Worm (Caenorhabditis elegans): ENCODE measurements around the gene isp-1.

isp-1 gene

DNA sequence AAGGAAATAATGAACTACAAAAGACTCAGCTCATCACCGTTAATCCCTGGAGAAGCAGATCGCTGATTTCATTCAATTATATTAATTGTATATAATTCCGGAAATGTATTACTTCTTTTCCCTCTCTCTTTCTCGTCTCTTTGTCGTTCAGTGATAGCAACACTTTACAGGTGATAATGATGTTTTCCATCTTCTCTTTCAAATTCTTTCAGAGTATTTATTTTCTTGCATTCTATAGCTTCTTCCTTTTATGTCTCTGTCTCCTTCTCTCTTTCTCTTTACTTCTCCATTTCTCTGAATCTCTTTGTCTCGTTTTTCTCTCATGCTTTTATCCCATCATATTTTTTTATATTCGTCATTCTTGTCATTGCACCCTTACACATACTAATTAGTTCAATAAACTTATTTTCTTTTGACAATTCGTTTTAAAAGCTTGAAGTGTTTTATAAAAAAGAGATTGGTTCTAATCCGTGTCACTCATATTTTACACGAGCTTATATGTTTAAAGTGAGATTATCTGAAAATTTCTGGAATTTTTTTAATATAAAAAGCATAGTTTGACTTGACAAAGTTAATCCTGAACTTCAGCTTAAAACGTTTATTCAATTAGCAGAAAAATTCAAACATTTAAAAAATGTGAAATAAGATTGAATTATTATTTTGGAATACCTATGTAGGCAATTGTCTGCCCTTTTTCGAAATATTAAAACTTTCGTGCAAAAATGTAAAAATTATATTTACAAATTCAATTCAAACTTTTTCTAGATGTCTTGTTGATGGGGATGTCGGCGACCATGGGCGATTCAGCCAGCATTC lies 7.1 kb upstream of the isp-1 start, which contains the start of gene pmk-2:
pmk-2 (plus strand) TSS at position 766 of the 816 bp plus-strand sequence.
- no peak for TF ChIP-seq mep-1 (tag; optimal IDR thresholded peaks at IDR 0.05)
- peak; percentile 69 for TF ChIP-seq ces-1 (GFP tag; optimal IDR thresholded peaks at IDR 0.05)
- no peak for TF ChIP-seq ham-2 (GFP tag; optimal IDR thresholded peaks at IDR 0.05)
- no peak for TF ChIP-seq blmp-1 (tag; optimal IDR thresholded peaks at IDR 0.05)
- TF ChIP-seq lin-32 (GFP tag; optimal IDR thresholded peaks at IDR 0.05) = no peak

DNA sequence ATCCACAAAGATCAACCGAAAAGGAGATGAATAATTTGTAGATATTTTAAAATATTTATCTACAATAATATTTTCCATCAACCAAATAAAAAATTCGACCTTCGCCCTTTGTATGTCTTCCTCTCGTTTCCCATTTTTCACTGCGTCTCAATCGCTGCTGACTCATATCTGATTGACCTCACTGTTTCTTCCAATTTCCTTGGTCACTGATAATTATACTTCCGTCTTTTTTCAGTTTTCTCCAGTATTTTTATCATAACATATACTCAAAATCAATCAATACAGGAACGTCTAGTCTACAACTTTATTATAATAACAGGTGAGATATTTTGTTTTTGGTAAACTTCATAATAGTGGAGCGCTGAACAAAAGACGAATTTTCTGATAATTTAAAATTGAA lies 3.1 kb upstream of the isp-1 start, which contains the start of gene pmk-3:
pmk-3 (plus strand) TSS at position 236 of the 400 bp plus-strand sequence.
- no peak for TF ChIP-seq sptf-1 (tag; optimal IDR thresholded peaks at IDR 0.05)
- no peak for TF ChIP-seq drap-1 (GFP tag; optimal IDR thresholded peaks at IDR 0.05)
- no peak for TF ChIP-seq blmp-1 (tag; optimal IDR thresholded peaks at IDR 0.05)

DNA sequence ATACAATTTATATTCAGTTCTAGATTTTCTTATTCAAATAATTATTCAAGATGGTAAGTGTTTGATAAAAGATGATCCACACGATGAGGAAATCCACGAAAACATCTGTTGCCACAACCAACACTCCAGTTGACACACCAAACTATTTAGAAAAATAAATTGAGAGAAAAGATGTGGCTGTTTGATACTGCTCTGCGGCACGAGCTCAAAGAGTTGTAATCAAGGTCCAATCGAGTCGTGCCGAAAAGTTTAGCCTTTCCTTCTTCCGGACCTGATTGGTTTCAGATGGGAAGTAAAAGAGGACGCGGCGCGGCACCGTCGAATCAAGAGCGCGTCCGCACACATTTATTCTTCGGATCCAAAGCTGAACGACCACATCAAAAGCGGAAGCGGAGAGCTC lies 693 bp upstream of the isp-1 start:
- TF ChIP-seq mep-1 (tag; optimal IDR thresholded peaks at IDR 0.05) = no peak
- TF ChIP-seq M03D4.4 (tag; optimal IDR thresholded peaks at IDR 0.05) = no peak
- TF ChIP-seq bed-3 (GFP tag; optimal IDR thresholded peaks at IDR 0.05) = no peak

- TF ChIP-seq mab-5 (tag; optimal IDR thresholded peaks at IDR 0.05) (no peak), pha-4 (tag; optimal IDR thresholded peaks at IDR 0.05) (peak; percentile 70), nhr-28 (tag; optimal IDR thresholded peaks at IDR 0.05) (no peak), cnd-1 (tag; optimal IDR thresholded peaks at IDR 0.05) (no peak)
Observed at ce11 chrIV:8133536-8133935, 2.3 kb downstream of the isp-1 start, which contains the start of gene sph-1. Gene sph-1, minus strand, starts transcription at chrIV:8133558.

ce11 chrIV:8130131-8130611 lies 5.7 kb downstream of the isp-1 start, which contains the start of the genes ndub-11 and moc-3:
Gene ndub-11, minus strand, starts transcription at chrIV:8130231.
Gene moc-3, plus strand, starts transcription at chrIV:8130561.
- TF ChIP-seq drap-1 (GFP tag; optimal IDR thresholded peaks at IDR 0.05) (no peak), ceh-43 (GFP tag; optimal IDR thresholded peaks at IDR 0.05) (no peak), tbx-8 (GFP tag; optimal IDR thresholded peaks at IDR 0.05) (no peak), ztf-11 (tag; optimal IDR thresholded peaks at IDR 0.05) (no peak), nhr-12 (tag; optimal IDR thresholded peaks at IDR 0.05) (no peak), mep-1 (tag; optimal IDR thresholded peaks at IDR 0.05) (no peak), snpc-4 (tag; optimal IDR thresholded peaks at IDR 0.05) (no peak), mls-2 (tag; optimal IDR thresholded peaks at IDR 0.05) (no peak), sptf-1 (tag; optimal IDR thresholded peaks at IDR 0.05) (no peak), unc-62 (GFP tag; optimal IDR thresholded peaks at IDR 0.05) (no peak)

ce11 chrIV:8127430-8127829 lies 8.4 kb downstream of the isp-1 start:
- TF ChIP-seq sem-2 (GFP tag; optimal IDR thresholded peaks at IDR 0.05) (no peak), mls-2 (tag; optimal IDR thresholded peaks at IDR 0.05) (no peak)

DNA sequence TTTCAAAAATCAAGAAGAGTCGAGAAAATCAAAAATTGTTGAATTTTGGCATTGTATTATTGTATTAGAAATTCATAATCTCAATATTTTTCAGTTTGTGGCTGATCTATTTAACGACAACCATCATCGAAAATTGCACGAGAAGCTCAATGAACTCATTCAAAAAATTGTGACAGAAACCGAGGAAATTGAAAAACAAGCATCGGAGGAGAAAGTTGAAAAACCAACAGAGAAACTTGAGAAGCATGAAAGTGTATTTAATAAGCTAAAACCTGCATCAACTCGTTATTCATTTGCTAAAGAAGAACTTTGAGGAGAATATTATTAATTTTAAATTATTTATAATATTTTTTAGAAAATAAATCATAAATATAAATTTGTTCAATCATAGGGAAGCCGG lies 9.0 kb downstream of the isp-1 start, which contains the start of gene ceph-41:
ceph-41 (plus strand) TSS at position 301 of the 400 bp plus-strand sequence.
- TF ChIP-seq sptf-1 (tag; optimal IDR thresholded peaks at IDR 0.05) (no peak), bed-3 (GFP tag; optimal IDR thresholded peaks at IDR 0.05) (no peak), ceh-39 (tag; optimal IDR thresholded peaks at IDR 0.05) (no peak), pha-4 (tag; optimal IDR thresholded peaks at IDR 0.05) (no peak), elt-1 (tag; optimal IDR thresholded peaks at IDR 0.05; ENCODE audit: borderline replicate concordance, insufficient read depth) (no peak), lsy-2 (tag; optimal IDR thresholded peaks at IDR 0.05) (no peak), zip-8 (tag; optimal IDR thresholded peaks at IDR 0.05) (no peak), blmp-1 (tag; optimal IDR thresholded peaks at IDR 0.05) (no peak), nhr-28 (tag; optimal IDR thresholded peaks at IDR 0.05) (no peak), tbx-8 (GFP tag; optimal IDR thresholded peaks at IDR 0.05) (no peak), mab-5 (tag; optimal IDR thresholded peaks at IDR 0.05) (no peak), mls-2 (tag; optimal IDR thresholded peaks at IDR 0.05) (no peak), ces-1 (GFP tag; optimal IDR thresholded peaks at IDR 0.05) (no peak), flh-1 (GFP tag; optimal IDR thresholded peaks at IDR 0.05) (no peak), sem-2 (GFP tag; optimal IDR thresholded peaks at IDR 0.05) (no peak)

All from whole organism, mixed stage, embryonic.